Fruit fly (Drosophila melanogaster) whole organism, larva: ENCODE data around the gene Zcchc7.

Experiments used
- noc ChIP-seq: fragments of 200-800 bp; sonication (Bioruptor generic); optimal IDR thresholded peaks from 3 replicates; lab custom pipeline; 2019; ENCODE audit warnings: missing biosample characterization, mild to moderate bottlenecking, missing genetic modification characterization, moderate library complexity

Zcchc7 gene

dm6 chr3L:16884037-16884436, 38.9 kb downstream of the Zcchc7 start:
- no peak for TF ChIP-seq noc (tag; lab: Kevin White, UChicago)

DNA sequence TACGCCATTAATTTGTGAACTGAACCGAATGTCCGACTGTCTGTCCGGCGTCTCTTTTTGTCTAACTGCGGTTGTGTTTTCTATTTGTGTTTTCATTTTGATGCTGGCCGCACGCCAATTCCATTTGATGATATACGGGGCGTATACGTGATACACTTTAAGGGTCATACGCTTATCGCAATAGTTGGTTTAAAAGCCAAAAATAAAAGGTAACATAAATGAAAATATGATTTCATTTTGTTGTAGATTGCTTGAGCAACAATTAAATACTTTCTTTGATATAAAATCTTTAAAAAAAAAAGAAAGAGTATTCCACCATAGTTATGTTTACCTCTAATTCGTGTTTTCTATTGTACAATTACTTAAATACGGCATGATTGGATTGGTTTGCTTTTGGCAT, 39.9 kb downstream of the Zcchc7 start:
- TF ChIP-seq noc (tag; lab: Kevin White, UChicago) = peak; percentile 41

- no peak for TF ChIP-seq noc (tag; lab: Kevin White, UChicago)
These were observed 41.2 kb downstream of the Zcchc7 start for dm6 chr3L:16886179-16886930.

dm6 chr3L:16887272-16887671, 42.1 kb downstream of the Zcchc7 start:
- no peak for TF ChIP-seq noc (tag; lab: Kevin White, UChicago)

dm6 chr3L:16889545-16889944, 44.4 kb downstream of the Zcchc7 start:
- no peak for TF ChIP-seq noc (tag; lab: Kevin White, UChicago)

DNA sequence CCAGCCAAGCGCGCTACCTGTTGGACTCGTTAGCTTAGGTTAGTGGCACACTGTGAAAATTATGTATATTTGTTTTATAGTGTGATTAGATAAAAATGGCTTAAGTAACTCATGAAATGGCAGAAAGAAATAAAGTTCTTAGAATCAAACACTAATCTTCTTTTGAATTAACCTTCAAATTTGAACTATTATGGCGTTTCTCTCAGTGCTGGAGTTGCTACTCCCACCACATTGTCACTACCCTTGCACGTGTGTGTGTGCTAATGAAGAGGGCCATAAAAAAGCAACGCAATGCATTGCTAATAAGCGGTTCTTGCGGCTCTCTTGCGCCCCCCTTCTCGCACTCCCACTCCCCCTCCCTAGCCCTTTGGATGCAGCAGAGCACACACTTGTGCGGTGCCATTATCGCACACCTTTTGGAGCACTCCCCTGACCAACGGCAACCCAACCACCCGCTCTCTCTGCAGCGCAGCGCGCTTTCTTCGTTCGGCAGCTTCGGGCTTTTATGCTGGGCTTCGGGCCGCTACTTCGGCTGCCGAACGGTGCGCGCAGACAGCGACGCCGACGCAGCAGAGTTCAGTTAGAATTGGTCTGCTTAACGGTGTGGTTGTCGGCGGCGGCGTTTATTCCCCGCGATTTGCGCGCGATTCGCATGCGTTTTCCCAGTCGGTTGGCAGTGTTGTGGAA, 45.6 kb downstream of the Zcchc7 start:
- peak; percentile 23 for TF ChIP-seq noc (tag; lab: Kevin White, UChicago)

DNA sequence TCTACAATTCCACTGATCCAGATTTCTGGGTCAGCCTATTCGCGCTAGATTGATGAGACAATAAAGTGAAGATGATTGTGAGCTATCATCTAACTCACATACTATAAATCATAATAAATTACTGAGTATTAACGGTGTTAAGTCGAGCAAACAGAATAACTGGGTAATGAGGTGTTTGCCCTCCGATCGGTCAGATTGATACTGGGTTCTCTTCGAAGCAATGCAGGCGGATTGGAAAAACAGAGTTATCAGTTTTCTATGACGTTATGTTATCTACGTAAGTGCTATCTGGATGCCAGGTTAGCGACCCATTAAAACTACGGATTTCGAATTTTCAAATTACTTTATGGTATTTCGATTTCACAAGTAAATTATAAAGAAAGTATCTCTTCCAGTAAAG, 46.7 kb downstream of the Zcchc7 start:
- TF ChIP-seq noc (tag; lab: Kevin White, UChicago) = no peak

- no peak for TF ChIP-seq noc (tag; lab: Kevin White, UChicago)
These were observed 47.6 kb downstream of the Zcchc7 start for dm6 chr3L:16892728-16893271.

- TF ChIP-seq noc (tag; lab: Kevin White, UChicago) = peak; percentile 40
These were observed 48.5 kb downstream of the Zcchc7 start for dm6 chr3L:16893647-16894046.

dm6 chr3L:16896408-16896807, 51.2 kb downstream of the Zcchc7 start:
- no peak for TF ChIP-seq noc (tag; lab: Kevin White, UChicago)
